Fruit fly (Drosophila melanogaster) whole organism, wandering third instar larva: ENCODE data around the gene eff.
A peak's percentile ranks its signal among the peaks of the same experiment; 100 is the strongest.

Source experiments
- Abd-B ChIP-seq: fragments of >200 bp; optimal IDR thresholded peaks from 2 replicates; lab custom pipeline; 2017; ENCODE audit warnings: missing biosample characterization, missing genetic modification characterization
- CG9705 ChIP-seq: fragments of 200-800 bp; sonication (Bioruptor generic); optimal IDR thresholded peaks from 2 replicates; lab custom pipeline; 2018; ENCODE audit warnings: missing biosample characterization, mild to moderate bottlenecking, missing genetic modification characterization
- CrebA ChIP-seq: fragments of 200-800 bp; sonication (Bioruptor generic); optimal IDR thresholded peaks from 2 replicates; lab custom pipeline; 2016; ENCODE audit warnings: missing biosample characterization, mild to moderate bottlenecking, missing genetic modification characterization, borderline replicate concordance
- Dfd ChIP-seq: fragments of >200 bp; optimal IDR thresholded peaks from 2 replicates; lab custom pipeline; 2017; ENCODE audit warnings: missing biosample characterization, missing genetic modification characterization
- Dif ChIP-seq: fragments of 200-275, 200-300 bp; sonication (Bioruptor generic); optimal IDR thresholded peaks from 2 replicates; lab custom pipeline; 2018; ENCODE audit warnings: missing biosample characterization, missing genetic modification characterization; ENCODE audit not compliant: partially characterized antibody
- HLH106 ChIP-seq: fragments of 200-800 bp; optimal IDR thresholded peaks from 3 replicates; lab custom pipeline; 2019; ENCODE audit warnings: missing biosample characterization, mild to moderate bottlenecking, missing genetic modification characterization, moderate library complexity
- Hnf4 ChIP-seq: fragments of 200-800 bp; sonication (Bioruptor generic); optimal IDR thresholded peaks from 2 replicates; lab custom pipeline; 2016; ENCODE audit warnings: missing biosample characterization, mild to moderate bottlenecking, missing genetic modification characterization
- Hr78 ChIP-seq: fragments of >200 bp; optimal IDR thresholded peaks from 2 replicates; lab custom pipeline; 2017; ENCODE audit warnings: missing biosample characterization, missing genetic modification characterization
- Hr83 ChIP-seq: fragments of 200-300 bp; sonication (Bioruptor generic); optimal IDR thresholded peaks from 2 replicates; lab custom pipeline; 2016; ENCODE audit warnings: missing biosample characterization, mild to moderate bottlenecking, missing genetic modification characterization, moderate library complexity; ENCODE audit not compliant: poor library complexity, severe bottlenecking
- Mio ChIP-seq: sonication (Bioruptor generic); optimal IDR thresholded peaks from 2 replicates; lab custom pipeline; 2016; ENCODE audit warnings: missing biosample characterization, missing genetic modification characterization
- Myc ChIP-seq: fragments of >200 bp; optimal IDR thresholded peaks from 2 replicates; lab custom pipeline; 2017
- N ChIP-seq: fragments of >200 bp; optimal IDR thresholded peaks from 2 replicates; lab custom pipeline; 2018; ENCODE audit warnings: missing biosample characterization, missing external identifiers, missing genetic modification characterization
- OdsH ChIP-seq: fragments of 200-800 bp; sonication (Bioruptor generic); optimal IDR thresholded peaks from 2 replicates; lab custom pipeline; 2016; ENCODE audit warnings: missing biosample characterization, mild to moderate bottlenecking, missing genetic modification characterization
- Rel ChIP-seq, 2 experiments: fragments of 200-800 bp; sonication (Bioruptor generic) in 1 of 2; optimal IDR thresholded peaks; 2 replicates in 1 of 2; 3 replicates in 1 of 2; lab custom pipeline; 2016 to 2019; ENCODE audit warnings: mild to moderate bottlenecking in 2 of 2, missing biosample characterization in 2 of 2, missing genetic modification characterization in 2 of 2, moderate library complexity in 1 of 2
- Sp1 ChIP-seq: fragments of 200-800 bp; sonication (Bioruptor generic); optimal IDR thresholded peaks from 3 replicates; lab custom pipeline; 2019; ENCODE audit warnings: missing biosample characterization, mild to moderate bottlenecking, missing genetic modification characterization, moderate library complexity
- Vsx2 ChIP-seq: fragments of 200-300, 225-300 bp; sonication (Bioruptor generic); optimal IDR thresholded peaks from 2 replicates; lab custom pipeline; 2018; ENCODE audit warnings: missing biosample characterization, missing genetic modification characterization; ENCODE audit not compliant: partially characterized antibody
- br ChIP-seq: fragments of 200-800 bp; sonication (Bioruptor generic); optimal IDR thresholded peaks from 2 replicates; lab custom pipeline; 2016; ENCODE audit warnings: missing biosample characterization, missing genetic modification characterization
- brk ChIP-seq: fragments of 200-800 bp; sonication (Bioruptor generic); optimal IDR thresholded peaks from 2 replicates; lab custom pipeline; 2016; ENCODE audit warnings: missing biosample characterization, mild to moderate bottlenecking, missing genetic modification characterization
- dl ChIP-seq, 2 experiments: fragments of 175-275, 200-275 bp in 1 of 2; fragments of 200-275 bp in 1 of 2; sonication (Bioruptor generic); optimal IDR thresholded peaks; lab custom pipeline; 2018; ENCODE audit warnings: mild to moderate bottlenecking in 2 of 2, missing biosample characterization in 2 of 2, missing genetic modification characterization in 2 of 2, moderate library complexity in 2 of 2; ENCODE audit not compliant: partially characterized antibody in 2 of 2, insufficient read depth in 1 of 2
- dmrt93B ChIP-seq: fragments of 200-800 bp; sonication (Bioruptor generic); optimal IDR thresholded peaks from 2 replicates; lab custom pipeline; 2018; ENCODE audit warnings: missing biosample characterization, mild to moderate bottlenecking, missing genetic modification characterization
- dsf ChIP-seq: sonication (Bioruptor generic); optimal IDR thresholded peaks from 2 replicates; lab custom pipeline; 2016; ENCODE audit warnings: missing biosample characterization, missing genetic modification characterization, borderline replicate concordance
- ey ChIP-seq: fragments of 200-800 bp; sonication (Bioruptor generic); optimal IDR thresholded peaks from 2 replicates; lab custom pipeline; 2016; ENCODE audit warnings: missing biosample characterization, missing genetic modification characterization
- foxo ChIP-seq, 2 experiments: fragments of 200-800 bp; sonication (Bioruptor generic); optimal IDR thresholded peaks; 2 replicates in 1 of 2; 3 replicates in 1 of 2; lab custom pipeline; 2016 to 2017; ENCODE audit warnings: missing biosample characterization in 2 of 2, missing genetic modification characterization in 2 of 2
- fru ChIP-seq: fragments of 200-800 bp; sonication (Bioruptor generic); optimal IDR thresholded peaks from 3 replicates; lab custom pipeline; 2016; ENCODE audit warnings: missing biosample characterization, mild to moderate bottlenecking, missing genetic modification characterization
- h ChIP-seq: fragments of 200-800 bp; sonication (Bioruptor generic); optimal IDR thresholded peaks from 3 replicates; lab custom pipeline; 2016; ENCODE audit warnings: missing biosample characterization, mild to moderate bottlenecking, missing genetic modification characterization
- jim ChIP-seq: fragments of 175-275, 200-325 bp; sonication (Bioruptor generic); optimal IDR thresholded peaks from 2 replicates; lab custom pipeline; 2016; ENCODE audit warnings: missing biosample characterization, mild to moderate bottlenecking, missing genetic modification characterization
- lola ChIP-seq: fragments of >200 bp; optimal IDR thresholded peaks from 2 replicates; lab custom pipeline; 2017; ENCODE audit warnings: missing biosample characterization, missing genetic modification characterization
- pan ChIP-seq: fragments of >200 bp; optimal IDR thresholded peaks from 2 replicates; lab custom pipeline; 2017
- rgr ChIP-seq: fragments of 200-800 bp; sonication (Bioruptor generic); optimal IDR thresholded peaks from 3 replicates; lab custom pipeline; 2016; ENCODE audit warnings: missing biosample characterization, mild to moderate bottlenecking, missing genetic modification characterization
- sage ChIP-seq: fragments of 200-800 bp; sonication (Bioruptor generic); optimal IDR thresholded peaks from 2 replicates; lab custom pipeline; 2016; ENCODE audit warnings: missing biosample characterization, mild to moderate bottlenecking, missing genetic modification characterization
- sv ChIP-seq: fragments of 200-800 bp; sonication (Bioruptor generic); optimal IDR thresholded peaks from 3 replicates; lab custom pipeline; 2016; ENCODE audit warnings: missing biosample characterization, missing genetic modification characterization
- tai ChIP-seq: sonication (Bioruptor generic); optimal IDR thresholded peaks from 2 replicates; lab custom pipeline; 2016; ENCODE audit warnings: missing biosample characterization, missing genetic modification characterization
- usp ChIP-seq: fragments of >200 bp; optimal IDR thresholded peaks from 2 replicates; lab custom pipeline; 2017; ENCODE audit warnings: missing biosample characterization, missing genetic modification characterization

The eff gene

DNA sequence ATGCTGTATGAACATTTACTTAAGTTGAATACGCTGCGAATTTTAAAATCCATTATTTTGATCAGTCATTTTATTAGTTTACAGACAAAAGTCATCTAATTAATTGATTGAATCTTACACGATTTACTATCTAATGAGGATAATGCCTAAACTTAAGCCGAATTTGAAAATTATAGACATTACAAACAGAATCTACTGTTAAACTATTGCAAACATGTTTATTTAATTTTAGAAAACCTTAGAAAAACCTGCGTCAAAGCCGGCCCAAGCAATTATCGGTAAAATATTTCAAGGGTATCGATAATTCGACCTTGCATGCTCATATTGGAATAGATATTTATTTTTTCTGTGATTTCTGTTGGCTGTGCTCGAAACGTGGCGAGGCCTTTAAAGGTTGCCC is 20.2 kb downstream of the eff start:
- TF ChIP-seq jim (GFP tag; lab: Kevin White, UChicago) (no peak), Sp1 (GFP tag; lab: Kevin White, UChicago) (no peak), pan (no peak), HLH106 (no peak), Rel (GFP tag; optimal IDR thresholded peaks at IDR 0.05; lab: Kevin White, UChicago) (no peak), Rel (tag; optimal IDR thresholded peaks at IDR 0.05; lab: Kevin White, UChicago) (no peak), dsf (GFP tag; lab: Kevin White, UChicago) (no peak), brk (GFP tag; lab: Kevin White, UChicago) (no peak)

DNA sequence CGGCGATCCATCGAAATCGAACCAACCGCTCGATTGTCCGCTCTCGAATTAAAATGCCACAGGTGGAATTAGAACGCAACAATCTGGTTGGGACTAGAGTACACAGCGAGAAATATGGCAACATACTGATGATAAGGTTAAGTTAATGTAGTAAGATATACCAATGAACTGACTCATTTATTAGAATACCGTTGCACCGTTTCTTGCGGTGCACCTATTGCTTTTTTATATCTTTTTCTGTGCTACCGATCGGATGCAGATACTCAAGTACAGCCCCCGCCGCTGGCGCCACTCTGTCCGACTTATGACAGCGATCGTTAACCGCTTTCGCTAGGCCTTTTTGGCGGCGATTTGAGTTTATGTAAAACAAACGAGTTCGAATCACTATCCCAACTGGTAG is 21.0 kb downstream of the eff start:
- no peak for TF ChIP-seq brk (GFP tag; lab: Kevin White, UChicago)
- TF ChIP-seq jim (GFP tag; lab: Kevin White, UChicago), result no peak
- no peak for TF ChIP-seq foxo (GFP tag; optimal IDR thresholded peaks at IDR 0.05; lab: Kevin White, UChicago)
- TF ChIP-seq Rel (GFP tag; optimal IDR thresholded peaks at IDR 0.05; lab: Kevin White, UChicago), result no peak
- TF ChIP-seq Rel (tag; optimal IDR thresholded peaks at IDR 0.05; lab: Kevin White, UChicago), result no peak
- TF ChIP-seq sv, result peak; percentile 6
- TF ChIP-seq OdsH (GFP tag; lab: Kevin White, UChicago), result no peak
- TF ChIP-seq usp (GFP tag; lab: Kevin White, UChicago), result no peak
- no peak for TF ChIP-seq br (GFP tag; lab: Kevin White, UChicago)
- TF ChIP-seq Myc, result no peak
- no peak for TF ChIP-seq Dif (GFP tag; lab: Kevin White, UChicago)
- TF ChIP-seq Hr83 (GFP tag; lab: Kevin White, UChicago), result no peak
- TF ChIP-seq h, result peak; percentile 23
- peak; percentile 8 for TF ChIP-seq ey (GFP tag; lab: Kevin White, UChicago)
- no peak for TF ChIP-seq Dfd
- TF ChIP-seq dl (GFP tag; optimal IDR thresholded peaks at IDR 0.05; lab: Kevin White, UChicago; ENCODE audit: insufficient read depth in 1 of 2, partially characterized antibody in 2 of 2), result no peak
- no peak for TF ChIP-seq lola

DNA sequence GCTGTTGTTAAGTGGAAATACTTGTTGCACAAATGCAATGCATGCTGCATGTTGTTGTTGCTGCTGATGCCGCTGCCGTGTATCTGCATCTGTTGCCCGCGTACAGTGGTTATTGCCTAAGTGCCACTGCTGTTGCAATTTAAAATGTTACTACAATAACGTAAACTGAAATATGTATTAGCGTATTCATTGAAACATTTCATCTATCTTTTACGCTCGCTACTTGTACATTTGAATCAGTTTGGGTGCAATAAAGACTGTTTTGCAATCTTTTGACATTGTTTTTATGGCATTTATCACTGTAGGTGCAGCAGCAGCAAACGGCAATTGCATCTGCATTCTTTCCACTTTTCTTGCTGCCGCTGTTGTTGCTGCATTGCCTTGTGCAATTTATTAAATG is 21.7 kb downstream of the eff start:
- TF ChIP-seq Rel (GFP tag; optimal IDR thresholded peaks at IDR 0.05; lab: Kevin White, UChicago) (no peak), Rel (tag; optimal IDR thresholded peaks at IDR 0.05; lab: Kevin White, UChicago) (no peak), pan (no peak), dsf (GFP tag; lab: Kevin White, UChicago) (no peak), Vsx2 (GFP tag; lab: Kevin White, UChicago) (no peak), CrebA (GFP tag; lab: Kevin White, UChicago) (no peak)

DNA sequence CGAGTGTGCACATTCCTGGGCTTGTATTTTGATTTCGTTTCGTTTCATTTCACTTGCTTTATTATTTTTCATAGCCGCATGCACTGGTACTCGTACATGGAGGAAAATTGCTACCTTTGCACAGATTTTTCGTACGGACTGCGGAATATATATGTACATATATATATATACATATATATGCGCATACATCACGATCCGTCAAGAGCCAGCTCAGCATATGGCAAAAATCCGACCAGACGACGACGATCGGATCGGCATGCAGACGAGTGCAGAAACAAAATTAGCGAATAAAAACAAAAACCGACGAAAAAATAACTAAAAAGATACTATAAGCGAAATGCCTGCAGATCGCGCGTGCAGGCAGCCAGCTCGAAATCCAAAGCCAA is 23.4 kb downstream of the eff start:
- TF ChIP-seq CrebA (GFP tag; lab: Kevin White, UChicago) (no peak), fru (GFP tag; lab: Kevin White, UChicago) (no peak), Rel (GFP tag; optimal IDR thresholded peaks at IDR 0.05; lab: Kevin White, UChicago) (no peak), Rel (tag; optimal IDR thresholded peaks at IDR 0.05; lab: Kevin White, UChicago) (no peak), OdsH (GFP tag; lab: Kevin White, UChicago) (no peak), br (GFP tag; lab: Kevin White, UChicago) (no peak), pan (no peak), Dif (GFP tag; lab: Kevin White, UChicago) (no peak), sv (no peak), usp (GFP tag; lab: Kevin White, UChicago) (no peak), Abd-B (no peak), Mio (no peak), Vsx2 (GFP tag; lab: Kevin White, UChicago) (no peak), dmrt93B (GFP tag; lab: Kevin White, UChicago) (no peak), N (GFP tag; lab: Kevin White, UChicago) (no peak)

DNA sequence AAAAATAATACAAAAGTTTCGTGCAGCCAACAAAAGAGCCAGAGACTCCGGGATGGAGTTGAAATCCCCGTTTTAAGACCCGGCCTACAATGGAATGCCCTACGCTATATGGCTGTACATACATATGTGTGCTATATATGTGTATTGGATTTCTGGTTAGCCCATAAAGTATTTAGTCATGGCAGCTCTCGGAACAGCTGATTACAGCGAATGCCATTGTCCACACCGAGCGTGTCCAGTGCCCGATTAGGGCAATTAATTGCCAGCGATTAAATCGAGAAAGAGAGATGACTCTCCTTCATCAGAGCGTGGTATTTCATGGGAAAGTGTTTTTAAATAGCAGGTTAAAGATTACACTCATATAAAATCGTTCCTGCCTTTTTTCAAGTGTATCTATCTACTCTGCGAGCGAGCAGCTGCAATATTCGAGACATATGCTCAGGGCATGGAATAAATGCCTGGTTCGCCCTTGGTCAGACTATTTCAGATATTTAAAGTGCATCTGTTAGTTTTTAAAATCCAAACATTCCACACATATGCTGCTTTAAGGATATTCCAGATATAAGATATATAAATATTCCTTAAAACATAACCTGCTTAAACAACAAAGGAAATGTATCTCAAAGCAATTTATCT is 23.9 kb downstream of the eff start:
- peak; percentile 9 for TF ChIP-seq HLH106
- TF ChIP-seq Hnf4 (GFP tag; lab: Kevin White, UChicago), result no peak
- no peak for TF ChIP-seq rgr (GFP tag; lab: Kevin White, UChicago)
- TF ChIP-seq dl (GFP tag; optimal IDR thresholded peaks at IDR 0.05; lab: Kevin White, UChicago; ENCODE audit: insufficient read depth in 1 of 2, partially characterized antibody in 2 of 2), result no peak
- TF ChIP-seq usp (GFP tag; lab: Kevin White, UChicago), result no peak
- no peak for TF ChIP-seq Vsx2 (GFP tag; lab: Kevin White, UChicago)
- no peak for TF ChIP-seq CG9705 (GFP tag; lab: Kevin White, UChicago)
- no peak for TF ChIP-seq CrebA (GFP tag; lab: Kevin White, UChicago)
- no peak for TF ChIP-seq pan
- no peak for TF ChIP-seq lola
- no peak for TF ChIP-seq sv
- TF ChIP-seq ey (GFP tag; lab: Kevin White, UChicago), result peak; percentile 0
- TF ChIP-seq h, result peak; percentile 16
- TF ChIP-seq Dfd, result no peak
- TF ChIP-seq Hr78 (GFP tag; lab: Kevin White, UChicago), result no peak
- TF ChIP-seq Rel (GFP tag; optimal IDR thresholded peaks at IDR 0.05; lab: Kevin White, UChicago), result no peak
- peak; percentile 79 for TF ChIP-seq Rel (tag; optimal IDR thresholded peaks at IDR 0.05; lab: Kevin White, UChicago)
- no peak for TF ChIP-seq N (GFP tag; lab: Kevin White, UChicago)
- TF ChIP-seq tai (GFP tag; lab: Kevin White, UChicago), result no peak
- TF ChIP-seq Sp1 (GFP tag; lab: Kevin White, UChicago), result no peak
- TF ChIP-seq brk (GFP tag; lab: Kevin White, UChicago), result no peak
- no peak for TF ChIP-seq Dif (GFP tag; lab: Kevin White, UChicago)
- TF ChIP-seq Abd-B, result no peak
- no peak for TF ChIP-seq sage (GFP tag; lab: Kevin White, UChicago)
- no peak for TF ChIP-seq dmrt93B (GFP tag; lab: Kevin White, UChicago)
